Worm (Caenorhabditis elegans) whole organism, midembryonic: ENCODE measurements around the gene Y59E1A.4.

Source experiments
- T22C8.4 ChIP-seq: fragments of 200-800 bp; sonication (Bioruptor generic); IDR thresholded peaks from 2 replicates; pipeline ENCODE4 v1.3.6; 2022; ENCODE audit warnings: missing genetic modification characterization, missing compliant biosample characterization
- cog-1 ChIP-seq: sonication (generic microtip); optimal IDR thresholded peaks from 2 replicates; lab custom pipeline; 2016; ENCODE audit warnings: missing genetic modification characterization, missing compliant biosample characterization
- flt-1 ChIP-seq: fragments of 200-800 bp; sonication (Bioruptor generic); IDR thresholded peaks from 2 replicates; pipeline ENCODE4 v1.3.6; 2022; ENCODE audit warnings: missing genetic modification characterization, missing compliant biosample characterization
- klf-2 ChIP-seq: fragments of 200-800 bp; sonication (Bioruptor generic); conservative IDR thresholded peaks from 2 replicates; pipeline ENCODE4 v1.3.6; 2022; ENCODE audit warnings: missing genetic modification reagents, missing genetic modification characterization, missing compliant biosample characterization
- med-1 ChIP-seq: sonication (generic microtip); optimal IDR thresholded peaks from 2 replicates; lab custom pipeline; 2017; ENCODE audit warnings: missing genetic modification characterization, mild to moderate bottlenecking, missing compliant biosample characterization, antibody characterized with exemption, missing genetic modification reagents; ENCODE audit not compliant: insufficient read depth
- ref-1 ChIP-seq: fragments of 200-800 bp; sonication (Bioruptor generic); conservative IDR thresholded peaks from 2 replicates; pipeline ENCODE4 v1.3.6; 2022; ENCODE audit warnings: missing genetic modification reagents, missing genetic modification characterization, missing compliant biosample characterization
- tab-1 ChIP-seq: fragments of 200-800 bp; sonication (Bioruptor generic); IDR thresholded peaks from 2 replicates; pipeline ENCODE4 v1.3.6; 2022; ENCODE audit warnings: missing genetic modification characterization, missing compliant biosample characterization
- ztf-23 ChIP-seq: fragments of 200-800 bp; sonication (Bioruptor generic); IDR thresholded peaks from 2 replicates; pipeline ENCODE4 v1.3.6; 2022; ENCODE audit warnings: missing genetic modification reagents, missing genetic modification characterization, missing compliant biosample characterization
- ztf-29 ChIP-seq: fragments of 200-800 bp; sonication (Bioruptor generic); IDR thresholded peaks from 2 replicates; pipeline ENCODE4 v1.3.6; 2022; ENCODE audit warnings: missing genetic modification reagents, missing genetic modification characterization, missing compliant biosample characterization

Y59E1A.4 gene

DNA sequence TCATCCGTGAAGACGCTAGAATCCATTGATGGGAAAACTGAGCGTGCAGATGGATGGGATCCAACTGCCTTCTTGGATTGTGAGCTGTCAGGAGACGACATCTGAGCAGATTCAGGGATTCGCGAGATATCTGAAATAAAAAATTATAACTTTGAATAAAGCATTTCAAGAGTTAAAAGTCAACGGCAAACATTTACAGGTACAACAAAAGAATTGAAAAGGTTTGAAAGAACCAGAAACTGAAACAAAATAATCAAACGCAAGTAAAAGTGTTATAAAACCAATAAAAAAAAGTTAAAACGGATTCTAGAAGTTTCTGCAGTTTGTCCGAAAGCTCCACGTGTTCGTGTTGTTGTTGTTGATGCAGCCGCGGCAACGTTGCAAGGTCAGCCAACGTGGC lies at the start of gene Y59E1A.4:
Y59E1A.4 (minus strand) TSS at position 101 of the 400 bp plus-strand sequence.
- no peak for TF ChIP-seq med-1 (GFP tag; lab: Kevin White, UChicago)
- no peak for TF ChIP-seq ztf-23 (GFP tag; lab: Robert Waterston, UW)
- TF ChIP-seq klf-2 (GFP tag; lab: Robert Waterston, UW), result no peak
- TF ChIP-seq flt-1 (GFP tag; lab: Robert Waterston, UW), result no peak
- TF ChIP-seq tab-1 (GFP tag; lab: Robert Waterston, UW), result no peak
- TF ChIP-seq ztf-29 (GFP tag; lab: Robert Waterston, UW), result no peak
- no peak for TF ChIP-seq cog-1 (tag; lab: Kevin White, UChicago)
- TF ChIP-seq ref-1, result no peak
- TF ChIP-seq T22C8.4 (GFP tag; lab: Robert Waterston, UW), result no peak

- no peak for TF ChIP-seq flt-1 (GFP tag; lab: Robert Waterston, UW)
- no peak for TF ChIP-seq T22C8.4 (GFP tag; lab: Robert Waterston, UW)
- no peak for TF ChIP-seq klf-2 (GFP tag; lab: Robert Waterston, UW)
- TF ChIP-seq cog-1 (tag; lab: Kevin White, UChicago), result no peak
- no peak for TF ChIP-seq med-1 (GFP tag; lab: Kevin White, UChicago)
- no peak for TF ChIP-seq tab-1 (GFP tag; lab: Robert Waterston, UW)
- TF ChIP-seq ztf-29 (GFP tag; lab: Robert Waterston, UW), result no peak
- TF ChIP-seq ref-1, result no peak
- TF ChIP-seq ztf-23 (GFP tag; lab: Robert Waterston, UW), result no peak
These were observed 49.8 kb upstream of the Y59E1A.4 start, which contains the start of gene meg-3 for ce11 chrX:1989576-1989975. Gene meg-3, minus strand, starts transcription at chrX:1989607.

ce11 chrX:1984831-1985230 lies 45.0 kb upstream of the Y59E1A.4 start:
- no peak for TF ChIP-seq klf-2 (GFP tag; lab: Robert Waterston, UW)
- TF ChIP-seq med-1 (GFP tag; lab: Kevin White, UChicago), result no peak
- TF ChIP-seq tab-1 (GFP tag; lab: Robert Waterston, UW), result no peak
- TF ChIP-seq ref-1, result no peak
- no peak for TF ChIP-seq T22C8.4 (GFP tag; lab: Robert Waterston, UW)
- no peak for TF ChIP-seq cog-1 (tag; lab: Kevin White, UChicago)

- TF ChIP-seq ref-1, result no peak
- TF ChIP-seq ztf-23 (GFP tag; lab: Robert Waterston, UW), result no peak
- TF ChIP-seq ztf-29 (GFP tag; lab: Robert Waterston, UW), result no peak
- TF ChIP-seq flt-1 (GFP tag; lab: Robert Waterston, UW), result no peak
- TF ChIP-seq klf-2 (GFP tag; lab: Robert Waterston, UW), result no peak
- TF ChIP-seq tab-1 (GFP tag; lab: Robert Waterston, UW), result no peak
- no peak for TF ChIP-seq cog-1 (tag; lab: Kevin White, UChicago)
- TF ChIP-seq T22C8.4 (GFP tag; lab: Robert Waterston, UW), result no peak
- TF ChIP-seq med-1 (GFP tag; lab: Kevin White, UChicago), result no peak
These were observed 41.9 kb upstream of the Y59E1A.4 start for ce11 chrX:1981654-1982053.

DNA sequence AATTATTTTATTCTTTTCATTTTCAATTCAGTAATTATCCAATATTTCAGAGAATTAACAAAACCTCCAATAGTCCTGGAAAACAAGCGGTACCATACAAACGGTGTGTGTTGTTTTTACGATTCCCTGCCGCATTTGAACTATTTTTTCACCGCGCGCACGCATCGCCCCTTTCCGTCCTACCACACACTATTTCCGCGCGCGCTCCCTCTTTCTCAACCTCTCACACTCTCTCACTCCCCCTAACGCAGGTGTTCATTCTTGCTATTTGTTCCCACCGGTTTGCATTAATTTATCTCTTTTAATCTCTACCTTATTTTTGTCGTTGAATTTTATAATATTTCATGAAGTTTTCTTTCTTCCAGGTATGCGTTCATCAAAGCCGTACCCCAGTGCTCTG lies 37.9 kb upstream of the Y59E1A.4 start, which contains the start of gene F52D2.12:
F52D2.12 (plus strand) TSS at position 307 of the 400 bp plus-strand sequence.
- no peak for TF ChIP-seq tab-1 (GFP tag; lab: Robert Waterston, UW)
- no peak for TF ChIP-seq ztf-29 (GFP tag; lab: Robert Waterston, UW)
- TF ChIP-seq T22C8.4 (GFP tag; lab: Robert Waterston, UW), result no peak

DNA sequence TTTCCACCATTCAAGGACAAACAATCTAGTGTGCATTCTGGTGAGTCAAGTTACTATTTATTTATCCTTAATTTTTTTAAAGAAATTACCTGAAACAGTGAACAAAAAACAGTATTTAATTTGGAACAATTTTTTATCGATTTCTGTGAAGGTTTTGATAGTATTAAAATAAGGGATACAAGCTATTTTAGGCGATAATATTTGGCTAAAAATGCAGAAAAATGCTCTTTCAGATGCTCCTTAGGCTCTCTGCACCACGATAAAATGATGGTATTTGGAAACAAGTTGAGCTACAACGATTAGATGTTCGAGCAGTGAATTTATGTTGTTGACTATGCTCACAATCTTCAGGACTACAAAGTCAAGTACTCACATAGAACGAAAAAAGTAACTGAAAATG lies 35.9 kb upstream of the Y59E1A.4 start, which contains the start of gene F52D2.6:
F52D2.6 (plus strand) TSS at position 301 of the 400 bp plus-strand sequence.
- TF ChIP-seq med-1 (GFP tag; lab: Kevin White, UChicago) (no peak), ztf-29 (GFP tag; lab: Robert Waterston, UW) (no peak), T22C8.4 (GFP tag; lab: Robert Waterston, UW) (no peak), tab-1 (GFP tag; lab: Robert Waterston, UW) (no peak), ref-1 (no peak), cog-1 (tag; lab: Kevin White, UChicago) (no peak), klf-2 (GFP tag; lab: Robert Waterston, UW) (no peak), flt-1 (GFP tag; lab: Robert Waterston, UW) (no peak), ztf-23 (GFP tag; lab: Robert Waterston, UW) (no peak)

DNA sequence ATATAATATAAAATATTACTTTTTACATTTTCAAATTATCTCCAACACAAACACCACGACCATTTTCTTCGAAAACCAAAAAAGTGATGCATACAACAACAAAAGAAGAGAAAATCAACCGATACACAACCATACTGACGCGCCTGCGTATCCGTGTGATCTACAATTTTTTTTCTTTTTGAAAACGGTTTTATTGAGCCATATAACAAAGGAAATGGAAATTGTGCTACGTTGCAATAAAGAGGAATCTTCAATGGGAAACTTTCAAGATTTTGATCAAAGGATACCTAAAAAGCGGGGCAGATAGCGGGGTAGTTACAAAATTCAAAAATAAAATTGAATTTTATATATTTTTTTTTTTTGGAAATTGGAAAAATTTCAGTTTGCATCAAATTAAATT lies 34.9 kb upstream of the Y59E1A.4 start, which contains the start of gene F52D2.5:
F52D2.5 (minus strand) TSS at position 101 of the 400 bp plus-strand sequence.
- no peak for TF ChIP-seq cog-1 (tag; lab: Kevin White, UChicago)
- TF ChIP-seq tab-1 (GFP tag; lab: Robert Waterston, UW), result no peak
- TF ChIP-seq T22C8.4 (GFP tag; lab: Robert Waterston, UW), result no peak
- no peak for TF ChIP-seq flt-1 (GFP tag; lab: Robert Waterston, UW)
- no peak for TF ChIP-seq klf-2 (GFP tag; lab: Robert Waterston, UW)
- no peak for TF ChIP-seq ztf-29 (GFP tag; lab: Robert Waterston, UW)
- no peak for TF ChIP-seq ref-1

ce11 chrX:1972766-1973165 lies 33.0 kb upstream of the Y59E1A.4 start:
- TF ChIP-seq flt-1 (GFP tag; lab: Robert Waterston, UW), result no peak
- no peak for TF ChIP-seq cog-1 (tag; lab: Kevin White, UChicago)
- TF ChIP-seq med-1 (GFP tag; lab: Kevin White, UChicago), result no peak
- TF ChIP-seq ref-1, result no peak
- TF ChIP-seq tab-1 (GFP tag; lab: Robert Waterston, UW), result no peak
- no peak for TF ChIP-seq klf-2 (GFP tag; lab: Robert Waterston, UW)
- TF ChIP-seq ztf-29 (GFP tag; lab: Robert Waterston, UW), result no peak
- no peak for TF ChIP-seq ztf-23 (GFP tag; lab: Robert Waterston, UW)
- no peak for TF ChIP-seq T22C8.4 (GFP tag; lab: Robert Waterston, UW)

ce11 chrX:1971647-1972046 lies 31.9 kb upstream of the Y59E1A.4 start:
- TF ChIP-seq ztf-23 (GFP tag; lab: Robert Waterston, UW), result 0 out of 2 replicates have a peak, but pooled peaks have one; percentile 20
- no peak for TF ChIP-seq T22C8.4 (GFP tag; lab: Robert Waterston, UW)
